Worm (Caenorhabditis elegans): ENCODE results near the gene F48G7.9.

DNA sequence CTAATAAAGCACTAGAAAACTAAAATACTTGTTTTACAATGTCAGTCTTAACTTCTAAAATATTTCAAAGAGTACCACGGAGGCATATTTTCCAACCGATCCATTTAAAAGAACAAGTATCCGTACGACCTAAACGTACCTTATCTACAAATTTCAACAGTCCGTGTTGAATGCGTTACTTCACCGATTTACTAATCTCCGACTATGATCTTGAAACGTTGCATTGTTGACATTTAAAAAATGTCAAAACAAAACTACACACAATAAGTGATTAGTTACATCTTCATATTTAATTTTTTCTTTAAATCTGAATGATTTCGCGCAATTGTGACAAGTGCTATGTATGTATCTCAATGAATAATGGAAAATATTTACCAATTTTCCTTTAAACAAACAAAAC lies 30.6 kb downstream of the F48G7.9 start:
- TF ChIP-seq unc-39 (tag; optimal IDR thresholded peaks at IDR 0.05) (no peak), snpc-4 (tag; optimal IDR thresholded peaks at IDR 0.05) (no peak), mbf-1 (tag; optimal IDR thresholded peaks at IDR 0.05) (no peak), sem-4 (tag; optimal IDR thresholded peaks at IDR 0.05) (no peak), nhr-129 (tag; optimal IDR thresholded peaks at IDR 0.05) (no peak), fos-1 (tag; optimal IDR thresholded peaks at IDR 0.05) (no peak), peb-1 (tag; optimal IDR thresholded peaks at IDR 0.05) (no peak), ceh-82 (tag; optimal IDR thresholded peaks at IDR 0.05) (no peak), unc-62 (GFP tag; optimal IDR thresholded peaks at IDR 0.05) (no peak), Y55F3AM.14 (GFP tag; optimal IDR thresholded peaks at IDR 0.05) (no peak), ztf-11 (tag; optimal IDR thresholded peaks at IDR 0.05) (no peak)

Data from whole organism, L2 larva.